Fruit fly (Drosophila melanogaster) whole organism, embryonic: ENCODE data around the gene CG32192.

ENCODE experiments used
- ATbp ChIP-seq: fragments of 200-800 bp; sonication (Bioruptor generic); optimal IDR thresholded peaks from 2 replicates; lab custom pipeline; 2017; ENCODE audit warnings: missing biosample characterization, mild to moderate bottlenecking, missing genetic modification characterization, missing genetic modification reagents
- Abd-B ChIP-seq: fragments of 200-800 bp; sonication (Bioruptor generic); optimal IDR thresholded peaks from 2 replicates; lab custom pipeline; 2018; ENCODE audit warnings: missing biosample characterization, mild to moderate bottlenecking, missing genetic modification characterization, moderate library complexity
- Aef1 ChIP-seq: fragments of 200-800 bp; sonication (Bioruptor generic); IDR thresholded peaks from 3 replicates; pipeline ENCODE4 v1.3.6; 2022; ENCODE audit warnings: missing biosample characterization, missing genetic modification characterization
- CG10543 ChIP-seq: fragments of 200-800 bp; sonication (Bioruptor generic); optimal IDR thresholded peaks from 3 replicates; lab custom pipeline; 2017; ENCODE audit warnings: missing biosample characterization, mild to moderate bottlenecking, missing genetic modification characterization, moderate library complexity
- CG11085 ChIP-seq: fragments of 200-800 bp; sonication (Bioruptor generic); IDR thresholded peaks from 2 replicates; pipeline ENCODE4 v1.3.6; 2022; ENCODE audit warnings: missing biosample characterization, missing genetic modification characterization
- CG11093 ChIP-seq: fragments of 200-800 bp; sonication (Bioruptor generic); IDR thresholded peaks from 3 replicates; pipeline ENCODE4 v1.3.6; 2022; ENCODE audit warnings: missing biosample characterization, missing genetic modification characterization
- CG1233 ChIP-seq: fragments of 200-800 bp; sonication (Bioruptor generic); optimal IDR thresholded peaks from 4 replicates; lab custom pipeline; 2018; ENCODE audit warnings: missing biosample characterization, mild to moderate bottlenecking, missing genetic modification characterization
- CG14014 ChIP-seq: fragments of 200-800 bp; sonication (Bioruptor generic); IDR thresholded peaks from 2 replicates; pipeline ENCODE4 v1.3.6; 2022; ENCODE audit warnings: missing biosample characterization, missing genetic modification characterization
- CG1603 ChIP-seq: fragments of 200-800 bp; sonication (Bioruptor generic); optimal IDR thresholded peaks from 2 replicates; lab custom pipeline; 2019; ENCODE audit warnings: missing biosample characterization, mild to moderate bottlenecking, missing genetic modification characterization, moderate library complexity
- CG17568 ChIP-seq: fragments of 200-800 bp; sonication (Bioruptor generic); optimal IDR thresholded peaks from 2 replicates; lab custom pipeline; 2018; ENCODE audit warnings: missing biosample characterization, mild to moderate bottlenecking, missing genetic modification characterization, moderate library complexity
- CG18599 ChIP-seq: fragments of 200-800 bp; sonication (Bioruptor generic); optimal IDR thresholded peaks from 3 replicates; lab custom pipeline; 2017; ENCODE audit warnings: missing biosample characterization, missing genetic modification characterization, mild to moderate bottlenecking, moderate library complexity, missing genetic modification reagents
- CG32767 ChIP-seq: fragments of 200-800 bp; sonication (Bioruptor generic); IDR thresholded peaks from 2 replicates; pipeline ENCODE4 v1.3.6; 2022; ENCODE audit warnings: missing biosample characterization, missing genetic modification characterization
- CG6689 ChIP-seq: fragments of 200-800 bp; sonication (Bioruptor generic); IDR thresholded peaks from 2 replicates; pipeline ENCODE4 v1.3.6; 2022; ENCODE audit warnings: missing biosample characterization, missing genetic modification characterization
- CG6813 ChIP-seq: fragments of 200-800 bp; sonication (Bioruptor generic); optimal IDR thresholded peaks from 2 replicates; lab custom pipeline; 2017; ENCODE audit warnings: missing biosample characterization, missing genetic modification characterization, mild to moderate bottlenecking, moderate library complexity, missing genetic modification reagents
- CG7745 ChIP-seq: fragments of 200-800 bp; sonication (Bioruptor generic); optimal IDR thresholded peaks from 2 replicates; lab custom pipeline; 2018; ENCODE audit warnings: missing biosample characterization, mild to moderate bottlenecking, missing genetic modification characterization, moderate library complexity
- CTCF ChIP-seq: fragments of 200-800 bp; sonication (Bioruptor generic); optimal IDR thresholded peaks from 2 replicates; lab custom pipeline; 2017; ENCODE audit warnings: missing biosample characterization, mild to moderate bottlenecking, missing genetic modification characterization, moderate library complexity
- Dip2 ChIP-seq: fragments of 200-800 bp; sonication (Bioruptor generic); IDR thresholded peaks from 2 replicates; pipeline ENCODE4 v1.3.6; 2022; ENCODE audit warnings: missing biosample characterization, missing genetic modification characterization
- Eip74EF ChIP-seq, 2 experiments: fragments of 200-800 bp in 1 of 2; fragments of >200 bp in 1 of 2; sonication (Bioruptor generic) in 1 of 2; optimal IDR thresholded peaks; 2 replicates each; lab custom pipeline; 2017 to 2019; ENCODE audit warnings: missing biosample characterization in 2 of 2, missing genetic modification characterization in 2 of 2, mild to moderate bottlenecking in 1 of 2, moderate library complexity in 1 of 2
- Fer3 ChIP-seq: fragments of 200-800 bp; sonication (Bioruptor generic); optimal IDR thresholded peaks from 2 replicates; lab custom pipeline; 2018; ENCODE audit warnings: missing biosample characterization, mild to moderate bottlenecking, missing genetic modification characterization, moderate library complexity
- HHEX ChIP-seq: fragments of 200-800 bp; sonication (Bioruptor generic); optimal IDR thresholded peaks from 3 replicates; lab custom pipeline; 2017; ENCODE audit warnings: missing biosample characterization, mild to moderate bottlenecking, missing genetic modification characterization, missing genetic modification reagents
- Hr39 ChIP-seq: fragments of >200 bp; optimal IDR thresholded peaks from 2 replicates; lab custom pipeline; 2017
- Hr78 ChIP-seq, 2 experiments: fragments of 200-800 bp in 1 of 2; fragments of >200 bp in 1 of 2; sonication (Bioruptor generic) in 1 of 2; optimal IDR thresholded peaks; 2 replicates each; lab custom pipeline; 2017 to 2019; ENCODE audit warnings: missing biosample characterization in 2 of 2, missing genetic modification characterization in 2 of 2, mild to moderate bottlenecking in 1 of 2, moderate library complexity in 1 of 2
- Lhr ChIP-seq: fragments of 200-800 bp; sonication (Bioruptor generic); optimal IDR thresholded peaks from 3 replicates; lab custom pipeline; 2017; ENCODE audit warnings: mild to moderate bottlenecking, missing biosample characterization, missing genetic modification reagents, missing genetic modification characterization
- MESR4 ChIP-seq: fragments of 200-800 bp; sonication (Bioruptor generic); optimal IDR thresholded peaks from 2 replicates; lab custom pipeline; 2018; ENCODE audit warnings: missing biosample characterization, mild to moderate bottlenecking, missing genetic modification characterization, moderate library complexity
- Mes4 ChIP-seq: fragments of 200-800 bp; sonication (Bioruptor generic); optimal IDR thresholded peaks from 2 replicates; lab custom pipeline; 2016; ENCODE audit warnings: missing biosample characterization, missing genetic modification characterization
- Ptx1 ChIP-seq: fragments of 200-800 bp; sonication (Bioruptor generic); IDR thresholded peaks from 2 replicates; pipeline ENCODE4 v1.3.6; 2022; ENCODE audit warnings: missing biosample characterization, missing genetic modification characterization
- Six4 ChIP-seq: fragments of 200-800 bp; sonication (Bioruptor generic); optimal IDR thresholded peaks from 2 replicates; lab custom pipeline; 2016; ENCODE audit warnings: missing biosample characterization, missing genetic modification characterization
- TFAM ChIP-seq: fragments of 200-800 bp; sonication (Bioruptor generic); optimal IDR thresholded peaks from 2 replicates; lab custom pipeline; 2017; ENCODE audit warnings: missing biosample characterization, missing genetic modification characterization, inconsistent platforms
- amos ChIP-seq: fragments of 200-800 bp; sonication (Bioruptor generic); IDR thresholded peaks from 2 replicates; pipeline ENCODE4 v1.3.6; 2022; ENCODE audit warnings: missing biosample characterization, missing genetic modification characterization; ENCODE audit not compliant: partially characterized antibody
- bcd ChIP-seq: fragments of 200-800 bp; sonication (Bioruptor generic); optimal IDR thresholded peaks from 2 replicates; lab custom pipeline; 2017; ENCODE audit warnings: missing biosample characterization, mild to moderate bottlenecking, missing genetic modification characterization
- bowl ChIP-seq: fragments of 200-800 bp; sonication (Bioruptor generic); IDR thresholded peaks from 2 replicates; pipeline ENCODE4 v1.3.6; 2022; ENCODE audit warnings: missing biosample characterization, missing genetic modification characterization
- chm ChIP-seq: fragments of 200-800 bp; sonication (Bioruptor generic); IDR thresholded peaks from 2 replicates; pipeline ENCODE4 v1.3.6; 2022; ENCODE audit warnings: missing biosample characterization, missing genetic modification characterization
- dimm ChIP-seq: fragments of 200-800 bp; sonication (Bioruptor generic); IDR thresholded peaks from 2 replicates; pipeline ENCODE4 v1.3.6; 2022; ENCODE audit warnings: missing biosample characterization, missing genetic modification characterization
- disco-r ChIP-seq: fragments of 200-800 bp; sonication (Bioruptor generic); optimal IDR thresholded peaks from 2 replicates; lab custom pipeline; 2016; ENCODE audit warnings: missing biosample characterization, missing genetic modification characterization
- fd3F ChIP-seq: fragments of 200-800 bp; sonication (Bioruptor generic); optimal IDR thresholded peaks from 2 replicates; lab custom pipeline; 2018; ENCODE audit warnings: missing biosample characterization, mild to moderate bottlenecking, missing genetic modification characterization, moderate library complexity
- fd64A ChIP-seq: fragments of 200-800 bp; sonication (Bioruptor generic); optimal IDR thresholded peaks from 3 replicates; lab custom pipeline; 2018; ENCODE audit warnings: missing biosample characterization, mild to moderate bottlenecking, missing genetic modification characterization
- fu2 ChIP-seq: fragments of 200-800 bp; sonication (Bioruptor generic); optimal IDR thresholded peaks from 2 replicates; lab custom pipeline; 2016; ENCODE audit warnings: missing biosample characterization, missing genetic modification characterization
- ham ChIP-seq: fragments of 200-800 bp; sonication (Bioruptor generic); IDR thresholded peaks from 2 replicates; pipeline ENCODE4 v1.3.6; 2022; ENCODE audit warnings: missing biosample characterization, missing genetic modification characterization
- hb ChIP-seq: fragments of 200-800 bp; sonication (Bioruptor generic); IDR thresholded peaks from 3 replicates; pipeline ENCODE4 v1.3.6; 2022; ENCODE audit warnings: missing biosample characterization, missing genetic modification characterization; ENCODE audit not compliant: partially characterized antibody
- her ChIP-seq: fragments of 200-800 bp; sonication (Bioruptor generic); optimal IDR thresholded peaks from 2 replicates; lab custom pipeline; 2016; ENCODE audit warnings: missing biosample characterization, missing genetic modification characterization
- hkb ChIP-seq, 2 experiments: fragments of 200-800 bp in 1 of 2; fragments of >200 bp in 1 of 2; sonication (Bioruptor generic) in 1 of 2; IDR thresholded peaks in 1 of 2; optimal IDR thresholded peaks in 1 of 2; 2 replicates each; pipeline versions ENCODE4 v1.3.6 to Lab custom; 2017 to 2022; ENCODE audit warnings: missing biosample characterization in 1 of 2, missing genetic modification characterization in 1 of 2
- hth ChIP-seq: fragments of >200 bp; optimal IDR thresholded peaks from 2 replicates; lab custom pipeline; 2017; ENCODE audit warnings: inconsistent platforms
- luna ChIP-seq: fragments of 200-800 bp; sonication (Bioruptor generic); optimal IDR thresholded peaks from 2 replicates; lab custom pipeline; 2016; ENCODE audit warnings: missing biosample characterization, missing genetic modification characterization
- maf-S ChIP-seq: fragments of 200-800 bp; sonication (Bioruptor generic); optimal IDR thresholded peaks from 2 replicates; lab custom pipeline; 2016; ENCODE audit warnings: missing biosample characterization, missing genetic modification characterization
- nerfin-1 ChIP-seq: fragments of 200-800 bp; sonication (Bioruptor generic); optimal IDR thresholded peaks from 3 replicates; lab custom pipeline; 2019; ENCODE audit warnings: missing biosample characterization, mild to moderate bottlenecking, missing genetic modification characterization, moderate library complexity
- phol ChIP-seq: fragments of 200-800 bp; sonication (Bioruptor generic); optimal IDR thresholded peaks from 3 replicates; lab custom pipeline; 2018; ENCODE audit warnings: missing biosample characterization, mild to moderate bottlenecking, missing genetic modification characterization, moderate library complexity
- trem ChIP-seq: fragments of 200-800 bp; optimal IDR thresholded peaks from 3 replicates; lab custom pipeline; 2019; ENCODE audit warnings: missing biosample characterization, mild to moderate bottlenecking, missing genetic modification characterization, moderate library complexity
- trh ChIP-seq: fragments of 200-800 bp; sonication (Bioruptor generic); optimal IDR thresholded peaks from 2 replicates; lab custom pipeline; 2016; ENCODE audit warnings: missing biosample characterization, missing genetic modification characterization

Gene CG32192

DNA sequence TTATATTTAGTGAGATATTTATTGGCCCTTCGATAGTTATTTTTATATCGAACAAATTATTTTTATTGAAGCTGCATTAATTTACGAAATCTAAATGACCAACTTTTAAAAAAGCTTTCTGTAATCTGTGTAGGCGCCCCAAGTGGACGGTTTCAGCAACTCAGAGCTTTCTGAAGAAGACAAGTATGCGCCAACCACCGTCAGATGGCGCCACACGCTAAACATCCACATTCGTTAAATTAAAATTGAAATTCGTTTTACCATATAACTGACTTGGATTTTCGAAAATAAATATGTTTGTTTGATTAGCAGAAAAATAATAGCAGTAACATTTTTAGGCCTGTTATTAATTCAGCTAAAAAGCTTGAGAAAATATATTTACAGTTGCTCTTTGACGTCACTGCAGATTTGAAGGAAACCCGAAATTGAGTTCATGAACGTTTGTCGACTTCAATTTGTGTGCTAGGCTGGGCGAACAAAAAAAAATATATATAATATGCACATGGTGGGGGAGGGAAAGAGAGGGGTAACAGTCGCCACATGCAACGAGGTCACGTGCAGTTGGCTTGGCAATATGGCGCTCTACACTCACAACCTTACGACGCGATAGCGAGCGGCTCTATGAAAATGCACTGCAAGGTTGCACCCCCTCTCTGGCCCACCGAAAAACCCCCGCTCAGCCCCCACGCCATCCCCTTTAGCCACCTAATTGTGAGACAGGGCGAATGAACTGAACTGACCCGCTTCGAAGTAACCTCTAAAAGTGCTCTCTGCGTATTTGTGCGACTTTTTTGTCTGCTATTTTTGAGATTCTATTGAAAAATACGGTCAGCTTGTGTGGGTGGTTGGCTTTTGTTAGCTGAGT lies 20.2 kb upstream of the CG32192 start (continued):
- TF ChIP-seq amos (GFP tag; lab: Robert Waterston, UW) (no peak; the same call in 1 of the 2 replicates), Dip2 (no peak), CG1603 (tag; lab: Kevin White, UChicago) (peak; percentile 81), TFAM (peak; percentile 44), CG11093 (GFP tag; lab: Robert Waterston, UW) (no peak), CTCF (GFP tag; lab: Kevin White, UChicago) (peak; percentile 99), Abd-B (GFP tag; lab: Kevin White, UChicago) (no peak), maf-S (peak; percentile 60), nerfin-1 (peak; percentile 81), bcd (GFP tag; lab: Kevin White, UChicago) (peak; percentile 88), chm (peak; percentile 88), dimm (GFP tag; lab: Robert Waterston, UW) (peak; percentile 55; the same call in 1 of the 2 replicates), CG7745 (tag; lab: Kevin White, UChicago) (no peak), Hr78 (GFP tag; optimal IDR thresholded peaks at IDR 0.05; lab: Kevin White, UChicago) (peak in 1 of 2 experiments; percentile 66), fu2 (GFP tag; lab: Kevin White, UChicago) (peak; percentile 45), HHEX (peak; percentile 94), Fer3 (tag; lab: Kevin White, UChicago) (peak; percentile 88), CG18599 (GFP tag; lab: Kevin White, UChicago) (peak; percentile 80), CG32767 (peak; percentile 45; the same call in 1 of the 2 replicates), CG14014 (GFP tag; lab: Robert Waterston, UW) (peak; percentile 84; the same call in 1 of the 2 replicates), trem (tag; lab: Kevin White, UChicago) (peak; percentile 58), CG11085 (GFP tag; lab: Robert Waterston, UW) (peak; percentile 72), MESR4 (GFP tag; lab: Kevin White, UChicago) (peak; percentile 29), Mes4 (GFP tag; lab: Kevin White, UChicago) (peak; percentile 90), fd3F (GFP tag; lab: Kevin White, UChicago) (peak; percentile 78), Aef1 (peak; percentile 55; the same call in 1 of the 3 replicates), CG1233 (GFP tag; lab: Kevin White, UChicago) (peak; percentile 86), CG17568 (peak; percentile 86), bowl (GFP tag; lab: Robert Waterston, UW) (peak; percentile 76), CG6813 (GFP tag; lab: Kevin White, UChicago) (peak; percentile 92), disco-r (peak; percentile 58), CG10543 (GFP tag; lab: Kevin White, UChicago) (peak; percentile 86), Hr39 (lab: Kevin White, UChicago) (no peak), Ptx1 (GFP tag; lab: Robert Waterston, UW) (peak; percentile 74), trh (peak; percentile 60), fd64A (peak; percentile 86), her (GFP tag; lab: Kevin White, UChicago) (peak; percentile 83), Six4 (GFP tag; lab: Kevin White, UChicago) (peak; percentile 66), ATbp (GFP tag; lab: Kevin White, UChicago) (peak; percentile 82), hth (lab: Kevin White, UChicago) (no peak), Lhr (GFP tag; lab: Kevin White, UChicago) (peak; percentile 86), ham (GFP tag; lab: Robert Waterston, UW) (peak; percentile 53; the same call in 1 of the 2 replicates), Eip74EF (GFP tag; optimal IDR thresholded peaks at IDR 0.05; lab: Kevin White, UChicago) (peak in 1 of 2 experiments; percentile 47), luna (peak; percentile 48), CG6689 (GFP tag; lab: Robert Waterston, UW) (peak; percentile 52; the same call in 1 of the 2 replicates), hb (no peak), phol (tag; lab: Kevin White, UChicago) (peak; percentile 61), hkb (optimal IDR thresholded peaks at IDR 0.05; lab: Kevin White, UChicago) (no peak), hkb (GFP tag; IDR thresholded peaks at IDR 0.05; lab: Robert Waterston, UW) (peak; percentile 87)
